Fruit fly (Drosophila melanogaster): ENCODE measurements around the gene CG15034.
A peak's percentile ranks its signal among the peaks of the same experiment; 100 is the strongest.

The CG15034 gene

dm6 chrX:7334801-7335176 is 12.5 kb downstream of the CG15034 start:
- TF ChIP-seq noc (tag; optimal IDR thresholded peaks at IDR 0.05), result no peak

dm6 chrX:7333858-7334800 is 13.2 kb downstream of the CG15034 start:
- peak; percentile 18 for TF ChIP-seq noc (tag; optimal IDR thresholded peaks at IDR 0.05)

- TF ChIP-seq noc (tag; optimal IDR thresholded peaks at IDR 0.05), result no peak
Observed at dm6 chrX:7333298-7333743, 14.0 kb downstream of the CG15034 start.

- TF ChIP-seq noc (tag; optimal IDR thresholded peaks at IDR 0.05), result no peak
Observed at dm6 chrX:7332493-7332892, 14.8 kb downstream of the CG15034 start.

- no peak for TF ChIP-seq noc (tag; optimal IDR thresholded peaks at IDR 0.05)
Observed at dm6 chrX:7332091-7332490, 15.2 kb downstream of the CG15034 start, which contains the start of gene CG42780. Gene CG42780 (minus strand): TSS chrX:7332191.

dm6 chrX:7328746-7329145 is 18.6 kb downstream of the CG15034 start, which contains the start of gene Acsf3:
Gene Acsf3 (plus strand): TSS chrX:7329046.
- no peak for TF ChIP-seq noc (tag; optimal IDR thresholded peaks at IDR 0.05)

- TF ChIP-seq noc (tag; optimal IDR thresholded peaks at IDR 0.05), result peak; percentile 92
Observed at dm6 chrX:7324816-7325246, 22.5 kb downstream of the CG15034 start.

dm6 chrX:7323649-7324511 is 23.4 kb downstream of the CG15034 start, which contains the start of the genes Atg5 and Dok:
Gene Atg5 (minus strand): TSS chrX:7323770.
Gene Dok (plus strand): TSS chrX:7324214.
- no peak for TF ChIP-seq noc (tag; optimal IDR thresholded peaks at IDR 0.05)

dm6 chrX:7321829-7322228 is 25.5 kb downstream of the CG15034 start:
- TF ChIP-seq noc (tag; optimal IDR thresholded peaks at IDR 0.05), result no peak

- no peak for TF ChIP-seq noc (tag; optimal IDR thresholded peaks at IDR 0.05)
Observed at dm6 chrX:7320455-7321224, 26.7 kb downstream of the CG15034 start.

dm6 chrX:7319703-7320088 is 27.6 kb downstream of the CG15034 start:
- TF ChIP-seq noc (tag; optimal IDR thresholded peaks at IDR 0.05), result no peak

- TF ChIP-seq noc (tag; optimal IDR thresholded peaks at IDR 0.05), result no peak
Observed at dm6 chrX:7319053-7319702, 28.1 kb downstream of the CG15034 start.

- TF ChIP-seq noc (tag; optimal IDR thresholded peaks at IDR 0.05), result no peak
Observed at dm6 chrX:7318464-7318863, 28.8 kb downstream of the CG15034 start.

- TF ChIP-seq noc (tag; optimal IDR thresholded peaks at IDR 0.05), result peak; percentile 52
Observed at dm6 chrX:7317214-7318210, 29.8 kb downstream of the CG15034 start.
